Worm (Caenorhabditis elegans) whole organism, L4/young adult: ENCODE results near the gene wdr-5.3.

Experiments used
- dao-5 ChIP-seq: sonication (generic microtip); optimal IDR thresholded peaks from 2 replicates; lab custom pipeline; 2016; ENCODE audit warnings: missing genotype, missing genetic modification characterization, moderate library complexity, missing compliant biosample characterization
- him-1 ChIP-seq: sonication (generic microtip); optimal IDR thresholded peaks from 2 replicates; lab custom pipeline; 2016; ENCODE audit warnings: missing genotype, missing genetic modification reagents, missing genetic modification characterization, missing compliant biosample characterization

- TF ChIP-seq him-1 (tag; lab: Kevin White, UChicago) (no peak), dao-5 (tag; lab: Kevin White, UChicago) (no peak)
Measured at ce11 chrV:10723583-10723982, 13.3 kb upstream of the wdr-5.3 start.
